Fruit fly (Drosophila melanogaster) S2 (cell line): ENCODE data around the gene CG6788.

Experiments used
- CG8478 ChIP-seq: fragments of >200 bp; optimal IDR thresholded peaks from 2 replicates; lab custom pipeline; 2018
- CTCF ChIP-seq, 2 experiments: fragments of >200 bp; optimal IDR thresholded peaks; 2 replicates each; lab custom pipeline; 2018

DNA sequence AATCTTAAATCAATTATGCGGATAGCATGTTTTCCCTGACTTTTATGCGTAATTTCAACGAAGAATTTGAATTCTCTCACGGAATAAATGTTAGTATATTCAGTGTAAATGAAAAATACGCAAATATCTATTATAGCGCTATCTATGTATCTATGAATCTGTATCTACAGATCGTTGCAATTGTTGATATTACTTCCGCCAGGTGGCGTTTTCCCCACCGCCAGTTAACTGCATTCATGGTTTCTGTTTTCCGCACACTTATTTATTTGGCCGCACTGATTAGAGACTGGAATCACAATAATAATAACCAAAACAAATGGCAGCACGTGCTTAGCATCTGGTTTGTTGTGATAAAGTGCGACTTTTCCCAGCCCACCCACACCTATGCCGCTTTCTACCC, 5.2 kb upstream of the CG6788 start:
- TF ChIP-seq CG8478 (no peak), CTCF (optimal IDR thresholded peaks at IDR 0.05; lab: Kevin White, UChicago) (peak; percentile 74 to 76)
